Fruit fly (Drosophila melanogaster) whole organism, embryonic: ENCODE results near the gene FucTA.

ENCODE experiments used
- CG1024 ChIP-seq: fragments of 200-800 bp; sonication (Bioruptor generic); IDR thresholded peaks from 2 replicates; pipeline ENCODE4 v1.3.6; 2022; ENCODE audit warnings: missing biosample characterization, missing genetic modification characterization
- CG10979 ChIP-seq: fragments of 200-800 bp; sonication (Bioruptor generic); optimal IDR thresholded peaks from 2 replicates; lab custom pipeline; 2018; ENCODE audit warnings: missing biosample characterization, mild to moderate bottlenecking, missing genetic modification characterization, moderate library complexity
- CG12104 ChIP-seq: fragments of 200-800 bp; sonication (Bioruptor generic); optimal IDR thresholded peaks from 3 replicates; lab custom pipeline; 2016; ENCODE audit warnings: missing biosample characterization, missing genetic modification characterization
- CG14667 ChIP-seq: fragments of 200-800 bp; sonication (Bioruptor generic); IDR thresholded peaks from 2 replicates; pipeline ENCODE4 v1.3.6; 2022; ENCODE audit warnings: missing biosample characterization, missing genetic modification characterization
- CG15696 ChIP-seq: fragments of 200-800 bp; sonication (Bioruptor generic); optimal IDR thresholded peaks from 2 replicates; lab custom pipeline; 2019; ENCODE audit warnings: missing biosample characterization, mild to moderate bottlenecking, missing genetic modification characterization, moderate library complexity
- CG18011 ChIP-seq: fragments of 200-800 bp; sonication (Bioruptor generic); optimal IDR thresholded peaks from 2 replicates; lab custom pipeline; 2017; ENCODE audit warnings: missing biosample characterization, missing genetic modification characterization, mild to moderate bottlenecking, moderate library complexity, missing genotype
- CG2129 ChIP-seq: fragments of 200-800 bp; sonication (Bioruptor generic); IDR thresholded peaks from 2 replicates; pipeline ENCODE4 v1.3.6; 2022; ENCODE audit warnings: missing biosample characterization, missing genetic modification characterization; ENCODE audit not compliant: partially characterized antibody
- CG2875 ChIP-seq: fragments of 200-800 bp; sonication (Bioruptor generic); optimal IDR thresholded peaks from 2 replicates; lab custom pipeline; 2017; ENCODE audit warnings: missing biosample characterization, mild to moderate bottlenecking, missing genetic modification characterization, missing genetic modification reagents
- CG30020 ChIP-seq: fragments of 200-800 bp; optimal IDR thresholded peaks from 2 replicates; lab custom pipeline; 2019; ENCODE audit warnings: missing biosample characterization, mild to moderate bottlenecking, missing genetic modification characterization, moderate library complexity
- CG32772 ChIP-seq: fragments of 200-800 bp; sonication (Bioruptor generic); IDR thresholded peaks from 2 replicates; pipeline ENCODE4 v1.3.6; 2022; ENCODE audit warnings: missing biosample characterization, missing genetic modification characterization
- CG4854 ChIP-seq: fragments of 200-800 bp; sonication (Bioruptor generic); optimal IDR thresholded peaks from 2 replicates; lab custom pipeline; 2016; ENCODE audit warnings: missing biosample characterization, missing genetic modification characterization, inconsistent platforms
- CG5180 ChIP-seq: fragments of 200-800 bp; sonication (Bioruptor generic); optimal IDR thresholded peaks from 3 replicates; lab custom pipeline; 2017; ENCODE audit warnings: missing biosample characterization, missing genetic modification characterization, mild to moderate bottlenecking, moderate library complexity, missing genetic modification reagents
- CG6175 ChIP-seq: fragments of 200-800 bp; sonication (Bioruptor generic); IDR thresholded peaks from 3 replicates; pipeline ENCODE4 v1.3.6; 2022; ENCODE audit warnings: missing biosample characterization, missing genetic modification characterization
- CG6272 ChIP-seq: fragments of 200-800 bp; sonication (Bioruptor generic); IDR thresholded peaks from 2 replicates; pipeline ENCODE4 v1.3.6; 2022; ENCODE audit warnings: missing biosample characterization, missing genetic modification characterization
- CG6791 ChIP-seq: fragments of 200-800 bp; sonication (Bioruptor generic); IDR thresholded peaks from 3 replicates; pipeline ENCODE4 v1.3.6; 2022; ENCODE audit warnings: missing biosample characterization, missing genetic modification characterization; ENCODE audit not compliant: partially characterized antibody
- CG6813 ChIP-seq: fragments of 200-800 bp; sonication (Bioruptor generic); optimal IDR thresholded peaks from 2 replicates; lab custom pipeline; 2017; ENCODE audit warnings: missing biosample characterization, missing genetic modification characterization, mild to moderate bottlenecking, moderate library complexity, missing genetic modification reagents
- CG7556 ChIP-seq: fragments of 200-800 bp; sonication (Bioruptor generic); optimal IDR thresholded peaks from 2 replicates; lab custom pipeline; 2017; ENCODE audit warnings: missing biosample characterization, mild to moderate bottlenecking, missing genetic modification characterization
- CG8359 ChIP-seq: fragments of 200-800 bp; sonication (Bioruptor generic); optimal IDR thresholded peaks from 2 replicates; lab custom pipeline; 2017; ENCODE audit warnings: missing biosample characterization, mild to moderate bottlenecking, missing genetic modification characterization, borderline replicate concordance
- CG8924 ChIP-seq: fragments of 200-800 bp; optimal IDR thresholded peaks from 3 replicates; lab custom pipeline; 2019; ENCODE audit warnings: missing biosample characterization, mild to moderate bottlenecking, missing genetic modification characterization, moderate library complexity
- CG9876 ChIP-seq: fragments of 200-800 bp; sonication (Bioruptor generic); optimal IDR thresholded peaks from 2 replicates; lab custom pipeline; 2016; ENCODE audit warnings: missing biosample characterization, missing genetic modification characterization
- HLH54F ChIP-seq: fragments of 200-800 bp; sonication (Bioruptor generic); optimal IDR thresholded peaks from 3 replicates; lab custom pipeline; 2016; ENCODE audit warnings: missing biosample characterization, missing genetic modification characterization
- Hmr ChIP-seq: fragments of 200-800 bp; sonication (Bioruptor generic); optimal IDR thresholded peaks from 3 replicates; lab custom pipeline; 2017; ENCODE audit warnings: mild to moderate bottlenecking, missing biosample characterization, missing genetic modification reagents, missing genetic modification characterization
- Hr51 ChIP-seq, 2 experiments: fragments of 200-800 bp; sonication (Bioruptor generic); optimal IDR thresholded peaks; 2 replicates in 1 of 2; 3 replicates in 1 of 2; lab custom pipeline; 2016 to 2018; ENCODE audit warnings: missing biosample characterization in 2 of 2, missing genetic modification characterization in 2 of 2, mild to moderate bottlenecking in 1 of 2, moderate library complexity in 1 of 2
- Max ChIP-seq: fragments of 200-800 bp; sonication (Bioruptor generic); optimal IDR thresholded peaks from 2 replicates; lab custom pipeline; 2016; ENCODE audit warnings: missing biosample characterization, mild to moderate bottlenecking, missing genetic modification characterization
- Mrtf ChIP-seq: fragments of 200-800 bp; sonication (Bioruptor generic); IDR thresholded peaks from 3 replicates; pipeline ENCODE4 v1.3.6; 2022; ENCODE audit warnings: missing biosample characterization, missing genetic modification characterization
- Ptx1 ChIP-seq: fragments of 200-800 bp; sonication (Bioruptor generic); IDR thresholded peaks from 2 replicates; pipeline ENCODE4 v1.3.6; 2022; ENCODE audit warnings: missing biosample characterization, missing genetic modification characterization
- Rfx ChIP-seq: fragments of 200-800 bp; sonication (Bioruptor generic); IDR thresholded peaks from 2 replicates; pipeline ENCODE4 v1.3.6; 2022; ENCODE audit warnings: missing biosample characterization, missing genetic modification characterization
- Six4 ChIP-seq: fragments of 200-800 bp; sonication (Bioruptor generic); optimal IDR thresholded peaks from 2 replicates; lab custom pipeline; 2016; ENCODE audit warnings: missing biosample characterization, missing genetic modification characterization
- Stat92E ChIP-seq, 3 experiments: fragments of >200 bp in 2 of 3; fragments of 200-800 bp in 1 of 3; sonication (Bioruptor generic) in 1 of 3; optimal IDR thresholded peaks; 2 replicates each; lab custom pipeline; 2017 to 2019; ENCODE audit warnings: missing biosample characterization in 3 of 3, missing genetic modification characterization in 3 of 3, mild to moderate bottlenecking in 1 of 3, moderate library complexity in 1 of 3
- chn ChIP-seq: fragments of 200-800 bp; sonication (Bioruptor generic); optimal IDR thresholded peaks from 2 replicates; lab custom pipeline; 2016; ENCODE audit warnings: missing biosample characterization, missing genetic modification characterization
- cwo ChIP-seq: fragments of 200-800 bp; sonication (Bioruptor generic); optimal IDR thresholded peaks from 3 replicates; lab custom pipeline; 2017; ENCODE audit warnings: missing biosample characterization, missing genetic modification characterization, mild to moderate bottlenecking, moderate library complexity, missing genetic modification reagents
- ems ChIP-seq: fragments of 200-800 bp; sonication (Bioruptor generic); optimal IDR thresholded peaks from 3 replicates; lab custom pipeline; 2016; ENCODE audit warnings: missing biosample characterization, missing genetic modification characterization
- gcm ChIP-seq: fragments of 200-800 bp; sonication (Bioruptor generic); optimal IDR thresholded peaks from 2 replicates; lab custom pipeline; 2019; ENCODE audit warnings: missing biosample characterization, mild to moderate bottlenecking, missing genetic modification characterization, moderate library complexity
- gsb ChIP-seq: fragments of 200-800 bp; sonication (Bioruptor generic); IDR thresholded peaks from 2 replicates; pipeline ENCODE4 v1.3.6; 2022; ENCODE audit warnings: missing biosample characterization, missing genetic modification characterization
- hkb ChIP-seq, 2 experiments: fragments of 200-800 bp in 1 of 2; fragments of >200 bp in 1 of 2; sonication (Bioruptor generic) in 1 of 2; IDR thresholded peaks in 1 of 2; optimal IDR thresholded peaks in 1 of 2; 2 replicates each; pipeline versions ENCODE4 v1.3.6 to Lab custom; 2017 to 2022; ENCODE audit warnings: missing biosample characterization in 1 of 2, missing genetic modification characterization in 1 of 2
- jigr1 ChIP-seq: fragments of 200-800 bp; sonication (Bioruptor generic); IDR thresholded peaks from 3 replicates; pipeline ENCODE4 v1.3.6; 2022; ENCODE audit warnings: missing biosample characterization, missing genetic modification characterization
- ken ChIP-seq: fragments of 200-800 bp; sonication (Bioruptor generic); IDR thresholded peaks from 3 replicates; pipeline ENCODE4 v1.3.6; 2022; ENCODE audit warnings: missing biosample characterization, missing genetic modification characterization
- klu ChIP-seq: fragments of 200-800 bp; sonication (Bioruptor generic); IDR thresholded peaks from 2 replicates; pipeline ENCODE4 v1.3.6; 2022; ENCODE audit warnings: missing biosample characterization, missing genetic modification characterization
- kni ChIP-seq: fragments of 200-800 bp; sonication (Bioruptor generic); optimal IDR thresholded peaks from 3 replicates; lab custom pipeline; 2017; ENCODE audit warnings: mild to moderate bottlenecking, missing biosample characterization, missing genetic modification reagents, missing genetic modification characterization
- lilli ChIP-seq: fragments of 200-800 bp; sonication (Bioruptor generic); optimal IDR thresholded peaks from 3 replicates; lab custom pipeline; 2016; ENCODE audit warnings: missing biosample characterization, missing genetic modification characterization
- mld ChIP-seq: fragments of 200-800 bp; sonication (Bioruptor generic); IDR thresholded peaks from 3 replicates; pipeline ENCODE4 v1.3.6; 2022; ENCODE audit warnings: missing biosample characterization, missing genetic modification characterization; ENCODE audit not compliant: partially characterized antibody
- nmo ChIP-seq: fragments of 200-800 bp; sonication (Bioruptor generic); optimal IDR thresholded peaks from 2 replicates; lab custom pipeline; 2018; ENCODE audit warnings: missing biosample characterization, mild to moderate bottlenecking, missing genetic modification characterization, moderate library complexity
- p53 ChIP-seq: fragments of 200-800 bp; sonication (Bioruptor generic); optimal IDR thresholded peaks from 2 replicates; lab custom pipeline; 2016; ENCODE audit warnings: missing biosample characterization, missing genetic modification characterization
- seq ChIP-seq: fragments of 200-800 bp; sonication (Bioruptor generic); IDR thresholded peaks from 2 replicates; pipeline ENCODE4 v1.3.6; 2022; ENCODE audit warnings: missing biosample characterization, missing genetic modification characterization
- sna ChIP-seq: fragments of 200-800 bp; sonication (Bioruptor generic); IDR thresholded peaks from 2 replicates; pipeline ENCODE4 v1.3.6; 2022; ENCODE audit warnings: missing biosample characterization, missing genetic modification characterization; ENCODE audit not compliant: partially characterized antibody
- sr ChIP-seq: fragments of 200-800 bp; sonication (Bioruptor generic); IDR thresholded peaks from 3 replicates; pipeline ENCODE4 v1.3.6; 2022; ENCODE audit warnings: missing biosample characterization, missing genetic modification characterization
- stc ChIP-seq: fragments of 200-800 bp; sonication (Bioruptor generic); IDR thresholded peaks from 2 replicates; pipeline ENCODE4 v1.3.6; 2022; ENCODE audit warnings: missing biosample characterization, missing genetic modification characterization
- tin ChIP-seq: fragments of 200-800 bp; sonication (Bioruptor generic); optimal IDR thresholded peaks from 3 replicates; lab custom pipeline; 2016; ENCODE audit warnings: missing biosample characterization, missing genetic modification characterization
- zen ChIP-seq: fragments of 200-800 bp; sonication (Bioruptor generic); optimal IDR thresholded peaks from 3 replicates; lab custom pipeline; 2018; ENCODE audit warnings: missing biosample characterization, mild to moderate bottlenecking, missing genetic modification characterization, moderate library complexity

The FucTA gene

DNA sequence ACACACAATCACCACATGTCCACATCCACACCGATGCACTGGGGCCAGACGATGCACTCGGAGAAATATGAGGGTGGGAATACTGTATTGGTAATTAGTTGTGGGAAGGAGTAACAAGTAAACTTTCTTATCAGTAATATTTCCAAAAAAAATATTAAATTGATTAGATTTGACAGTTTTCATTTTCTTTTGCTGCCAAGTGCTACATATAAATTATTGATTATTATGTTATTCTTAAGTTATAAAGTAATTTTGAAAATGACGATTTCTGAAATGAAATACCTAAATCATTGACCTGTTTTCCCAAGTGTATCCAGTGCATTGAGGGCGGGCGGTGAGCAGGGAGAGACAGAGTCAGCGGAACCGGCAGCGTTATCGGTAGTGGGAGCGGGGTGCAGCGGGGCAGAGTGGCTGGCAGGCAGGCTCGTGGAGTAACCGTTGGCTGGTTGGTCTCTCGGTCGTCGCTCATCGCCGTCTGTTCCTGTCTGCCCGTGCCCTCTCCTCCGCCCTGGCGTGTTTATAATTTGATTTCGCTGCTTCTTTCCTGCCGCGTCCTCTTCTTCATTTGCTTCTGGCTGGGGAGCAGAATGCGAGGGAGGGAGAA, 39.1 kb upstream of the FucTA start (continued):
- no peak for TF ChIP-seq ken (GFP tag; lab: Robert Waterston, UW)
- TF ChIP-seq Hr51 (GFP tag; optimal IDR thresholded peaks at IDR 0.05; lab: Kevin White, UChicago), result no peak
- no peak for TF ChIP-seq HLH54F (GFP tag; lab: Kevin White, UChicago)
- TF ChIP-seq CG12104 (GFP tag; lab: Kevin White, UChicago), result no peak
- TF ChIP-seq sna (GFP tag; lab: Robert Waterston, UW), result no peak
- TF ChIP-seq CG6175 (GFP tag; lab: Robert Waterston, UW), result no peak
- peak; percentile 52 for TF ChIP-seq Hmr (GFP tag; lab: Kevin White, UChicago)
- peak; percentile 47 for TF ChIP-seq CG6813 (GFP tag; lab: Kevin White, UChicago)
- no peak for TF ChIP-seq CG2129 (GFP tag; lab: Robert Waterston, UW)
- TF ChIP-seq Six4 (GFP tag; lab: Kevin White, UChicago), result peak; percentile 47
- peak; percentile 83 for TF ChIP-seq CG7556 (GFP tag; lab: Kevin White, UChicago)
- no peak for TF ChIP-seq CG4854
- peak; percentile 7 for TF ChIP-seq lilli
- peak; percentile 58 for TF ChIP-seq CG8924 (tag; lab: Kevin White, UChicago)
- no peak for TF ChIP-seq zen
- no peak for TF ChIP-seq jigr1 (GFP tag; lab: Robert Waterston, UW)
- peak; percentile 80 for TF ChIP-seq nmo (GFP tag; lab: Kevin White, UChicago)
- no peak for TF ChIP-seq sr (GFP tag; lab: Robert Waterston, UW)
- TF ChIP-seq gsb (GFP tag; lab: Robert Waterston, UW), result no peak
- TF ChIP-seq Rfx (GFP tag; lab: Robert Waterston, UW), result no peak
- TF ChIP-seq p53 (GFP tag; lab: Kevin White, UChicago), result no peak
- TF ChIP-seq cwo, result no peak
- no peak for TF ChIP-seq ems
- TF ChIP-seq CG6272 (GFP tag; lab: Robert Waterston, UW), result no peak
- no peak for TF ChIP-seq klu
- no peak for TF ChIP-seq CG9876 (GFP tag; lab: Kevin White, UChicago)
- no peak for TF ChIP-seq gcm (GFP tag; lab: Kevin White, UChicago)
- TF ChIP-seq CG10979 (tag; lab: Kevin White, UChicago), result peak; percentile 80
- TF ChIP-seq chn (GFP tag; lab: Kevin White, UChicago), result no peak
- no peak for TF ChIP-seq CG1024 (GFP tag; lab: Robert Waterston, UW)
- no peak for TF ChIP-seq seq (GFP tag; lab: Robert Waterston, UW)
- TF ChIP-seq mld (GFP tag; lab: Robert Waterston, UW), result no peak
- peak; percentile 34 for TF ChIP-seq tin (GFP tag; lab: Kevin White, UChicago)
- peak; percentile 13 for TF ChIP-seq kni (GFP tag; lab: Kevin White, UChicago)
- no peak for TF ChIP-seq hkb (optimal IDR thresholded peaks at IDR 0.05; lab: Kevin White, UChicago)
- TF ChIP-seq hkb (GFP tag; IDR thresholded peaks at IDR 0.05; lab: Robert Waterston, UW), result peak; percentile 14; the same call in 1 of the 2 replicates
- TF ChIP-seq CG14667 (GFP tag; lab: Robert Waterston, UW), result no peak
- TF ChIP-seq CG15696 (tag; lab: Kevin White, UChicago), result peak; percentile 53
- TF ChIP-seq Mrtf, result no peak
- TF ChIP-seq CG18011 (GFP tag; lab: Kevin White, UChicago), result no peak
- peak; percentile 50 for TF ChIP-seq CG2875 (GFP tag; lab: Kevin White, UChicago)
- peak; percentile 45; the same call in 1 of the 2 replicates for TF ChIP-seq Ptx1 (GFP tag; lab: Robert Waterston, UW)
- no peak for TF ChIP-seq CG5180 (GFP tag; lab: Kevin White, UChicago)
- TF ChIP-seq Max (GFP tag; lab: Kevin White, UChicago), result peak; percentile 14
- 0 out of 2 replicates have a peak, but pooled peaks have one; percentile 42 for TF ChIP-seq CG32772 (GFP tag; lab: Robert Waterston, UW)
- no peak for TF ChIP-seq CG6791 (GFP tag; lab: Robert Waterston, UW)
- peak; percentile 3 for TF ChIP-seq CG8359 (GFP tag; lab: Kevin White, UChicago)
- no peak for TF ChIP-seq stc (GFP tag; lab: Robert Waterston, UW)
- TF ChIP-seq Stat92E (GFP tag; optimal IDR thresholded peaks at IDR 0.05; lab: Kevin White, UChicago), result no peak
- peak; percentile 13 for TF ChIP-seq CG30020
